Fruit fly (Drosophila melanogaster) whole organism, prepupa: ENCODE results near the gene CG14052.

Experiments
- Blimp-1 ChIP-seq: fragments of 200-800 bp; sonication (Bioruptor generic); optimal IDR thresholded peaks from 3 replicates; lab custom pipeline; 2017; ENCODE audit warnings: missing biosample characterization, missing genetic modification characterization, mild to moderate bottlenecking, moderate library complexity, missing genetic modification reagents
- CG10631 ChIP-seq: fragments of 200-800 bp; sonication (Bioruptor generic); optimal IDR thresholded peaks from 2 replicates; lab custom pipeline; 2016; ENCODE audit warnings: missing biosample characterization, missing genetic modification characterization
- CG10669 ChIP-seq: fragments of 200-800 bp; sonication (Bioruptor generic); optimal IDR thresholded peaks from 3 replicates; lab custom pipeline; 2018; ENCODE audit warnings: missing biosample characterization, mild to moderate bottlenecking, missing genetic modification characterization, moderate library complexity
- CG11294 ChIP-seq: fragments of 200-800 bp; sonication (Bioruptor generic); IDR thresholded peaks from 2 replicates; pipeline ENCODE4 v1.3.6; 2022; ENCODE audit warnings: missing biosample characterization, missing genetic modification characterization
- CG11902 ChIP-seq: fragments of 200-800 bp; sonication (Bioruptor generic); optimal IDR thresholded peaks from 3 replicates; lab custom pipeline; 2016; ENCODE audit warnings: missing biosample characterization, missing genetic modification characterization
- CG15336 ChIP-seq: fragments of 200-800 bp; sonication (Bioruptor generic); IDR thresholded peaks from 2 replicates; pipeline ENCODE4 v1.3.6; 2022; ENCODE audit warnings: missing biosample characterization, missing genetic modification characterization
- CG1621 ChIP-seq: fragments of 200-800 bp; sonication (Bioruptor generic); optimal IDR thresholded peaks from 3 replicates; lab custom pipeline; 2018; ENCODE audit warnings: missing biosample characterization, mild to moderate bottlenecking, missing genetic modification characterization
- CG3032 ChIP-seq: fragments of 200-800 bp; optimal IDR thresholded peaks from 2 replicates; lab custom pipeline; 2019; ENCODE audit warnings: missing biosample characterization, mild to moderate bottlenecking, missing genetic modification characterization, moderate library complexity
- CG32006 ChIP-seq: fragments of 200-800 bp; sonication (Bioruptor generic); optimal IDR thresholded peaks from 3 replicates; lab custom pipeline; 2017; ENCODE audit warnings: missing biosample characterization, mild to moderate bottlenecking, missing genetic modification characterization
- CG34406 ChIP-seq: fragments of 200-800 bp; sonication (Bioruptor generic); optimal IDR thresholded peaks from 3 replicates; lab custom pipeline; 2016; ENCODE audit warnings: missing biosample characterization, missing genetic modification characterization
- CG3919 ChIP-seq: fragments of 200-800 bp; sonication (Bioruptor generic); optimal IDR thresholded peaks from 3 replicates; lab custom pipeline; 2016; ENCODE audit warnings: missing biosample characterization, missing genetic modification characterization
- CG4318 ChIP-seq: fragments of 200-800 bp; sonication (Bioruptor generic); optimal IDR thresholded peaks from 3 replicates; lab custom pipeline; 2017; ENCODE audit warnings: missing biosample characterization, mild to moderate bottlenecking, missing genetic modification characterization
- CG6163 ChIP-seq: fragments of 200-800 bp; sonication (Bioruptor generic); IDR thresholded peaks from 3 replicates; pipeline ENCODE4 v1.3.6; 2022; ENCODE audit warnings: missing biosample characterization, missing genetic modification characterization
- CG6276 ChIP-seq: fragments of 200-800 bp; sonication (Bioruptor generic); optimal IDR thresholded peaks from 2 replicates; lab custom pipeline; 2017; ENCODE audit warnings: missing biosample characterization, mild to moderate bottlenecking, missing genetic modification characterization
- CG6792 ChIP-seq: fragments of 200-800 bp; sonication (Bioruptor generic); optimal IDR thresholded peaks from 3 replicates; lab custom pipeline; 2016; ENCODE audit warnings: missing biosample characterization, missing genetic modification characterization
- CG6808 ChIP-seq: fragments of 200-800 bp; sonication (Bioruptor generic); optimal IDR thresholded peaks from 3 replicates; lab custom pipeline; 2017; ENCODE audit warnings: missing biosample characterization, missing genetic modification characterization, mild to moderate bottlenecking, moderate library complexity, missing genetic modification reagents
- CG7368 ChIP-seq: fragments of 200-800 bp; sonication (Bioruptor generic); optimal IDR thresholded peaks from 3 replicates; lab custom pipeline; 2016; ENCODE audit warnings: missing biosample characterization, missing genetic modification characterization
- CG8119 ChIP-seq: fragments of 200-800 bp; sonication (Bioruptor generic); IDR thresholded peaks from 3 replicates; pipeline ENCODE4 v1.3.6; 2022; ENCODE audit warnings: missing biosample characterization, missing genetic modification characterization
- CG8319 ChIP-seq: fragments of 200-800 bp; sonication (Bioruptor generic); optimal IDR thresholded peaks from 3 replicates; lab custom pipeline; 2016; ENCODE audit warnings: missing biosample characterization, missing genetic modification characterization
- CG8632 ChIP-seq: fragments of 200-800 bp; sonication (Bioruptor generic); optimal IDR thresholded peaks from 3 replicates; lab custom pipeline; 2016; ENCODE audit warnings: missing biosample characterization, missing genetic modification characterization
- Eip75B ChIP-seq: fragments of 200-800 bp; sonication (Bioruptor generic); optimal IDR thresholded peaks from 3 replicates; lab custom pipeline; 2016; ENCODE audit warnings: missing biosample characterization, missing genetic modification characterization
- Eip78C ChIP-seq: fragments of 200-800 bp; sonication (Bioruptor generic); peaks from one replicate; lab custom pipeline; 2016; ENCODE audit warnings: missing biosample characterization, missing genetic modification characterization
- Eip93F ChIP-seq: fragments of 200-800 bp; sonication (Bioruptor generic); optimal IDR thresholded peaks from 2 replicates; lab custom pipeline; 2016; ENCODE audit warnings: missing biosample characterization, mild to moderate bottlenecking, missing genetic modification characterization
- Ets21C ChIP-seq: fragments of 200-800 bp; sonication (Bioruptor generic); optimal IDR thresholded peaks from 3 replicates; lab custom pipeline; 2016; ENCODE audit warnings: missing biosample characterization, missing genetic modification characterization
- Ets96B ChIP-seq: fragments of 200-800 bp; optimal IDR thresholded peaks from 2 replicates; lab custom pipeline; 2019; ENCODE audit warnings: missing biosample characterization, mild to moderate bottlenecking, missing genetic modification characterization, moderate library complexity
- Gug ChIP-seq: fragments of 200-800 bp; sonication (Bioruptor generic); IDR thresholded peaks from 2 replicates; pipeline ENCODE4 v1.3.6; 2022; ENCODE audit warnings: missing biosample characterization, missing genetic modification characterization
- Hr38 ChIP-seq: sonication (Bioruptor generic); optimal IDR thresholded peaks from 2 replicates; lab custom pipeline; 2016; ENCODE audit warnings: missing biosample characterization, missing genetic modification characterization
- Hr39 ChIP-seq: fragments of 200-800 bp; sonication (Bioruptor generic); optimal IDR thresholded peaks from 2 replicates; lab custom pipeline; 2016; ENCODE audit warnings: missing biosample characterization, missing genetic modification characterization
- Hr4 ChIP-seq: fragments of 200-800 bp; sonication (Bioruptor generic); optimal IDR thresholded peaks from 3 replicates; lab custom pipeline; 2016; ENCODE audit warnings: missing biosample characterization, missing genetic modification characterization
- Lpt ChIP-seq: fragments of 200-800 bp; sonication (Bioruptor generic); optimal IDR thresholded peaks from 3 replicates; lab custom pipeline; 2016; ENCODE audit warnings: missing biosample characterization, missing genetic modification characterization
- Met ChIP-seq: fragments of 200-800 bp; sonication (Bioruptor generic); optimal IDR thresholded peaks from 3 replicates; lab custom pipeline; 2016; ENCODE audit warnings: missing biosample characterization, missing genetic modification characterization
- OdsH ChIP-seq: fragments of 200-800 bp; sonication (Bioruptor generic); optimal IDR thresholded peaks from 3 replicates; lab custom pipeline; 2016; ENCODE audit warnings: missing biosample characterization, missing genetic modification characterization
- Sox102F ChIP-seq: fragments of 200-800 bp; sonication (Bioruptor generic); optimal IDR thresholded peaks from 2 replicates; lab custom pipeline; 2016; ENCODE audit warnings: missing biosample characterization, mild to moderate bottlenecking, missing genetic modification characterization
- Sox14 ChIP-seq: fragments of 200-800 bp; sonication (Bioruptor generic); optimal IDR thresholded peaks from 3 replicates; lab custom pipeline; 2016; ENCODE audit warnings: missing biosample characterization, missing genetic modification characterization
- Sox15 ChIP-seq: fragments of 200-800 bp; sonication (Bioruptor generic); optimal IDR thresholded peaks from 3 replicates; lab custom pipeline; 2016; ENCODE audit warnings: missing biosample characterization, missing genetic modification characterization
- achi ChIP-seq: fragments of 200-800 bp; sonication (Bioruptor generic); optimal IDR thresholded peaks from 3 replicates; lab custom pipeline; 2016; ENCODE audit warnings: missing biosample characterization, missing genetic modification characterization
- acj6 ChIP-seq: fragments of 200-800 bp; sonication (Bioruptor generic); optimal IDR thresholded peaks from 3 replicates; lab custom pipeline; 2016; ENCODE audit warnings: missing biosample characterization, missing genetic modification characterization
- dsx ChIP-seq: fragments of 200-800 bp; optimal IDR thresholded peaks from 3 replicates; lab custom pipeline; 2019; ENCODE audit warnings: missing biosample characterization, mild to moderate bottlenecking, missing genetic modification characterization, moderate library complexity; ENCODE audit not compliant: poor library complexity, severe bottlenecking
- eg ChIP-seq: fragments of 200-800 bp; sonication (Bioruptor generic); IDR thresholded peaks from 3 replicates; pipeline ENCODE4 v1.3.6; 2022; ENCODE audit warnings: missing biosample characterization, missing genetic modification characterization
- esn ChIP-seq: fragments of 200-800 bp; sonication (Bioruptor generic); optimal IDR thresholded peaks from 2 replicates; lab custom pipeline; 2016; ENCODE audit warnings: missing biosample characterization, mild to moderate bottlenecking, missing genetic modification characterization, moderate library complexity
- fd85E ChIP-seq: fragments of 200-800 bp; sonication (Bioruptor generic); optimal IDR thresholded peaks from 3 replicates; lab custom pipeline; 2016; ENCODE audit warnings: missing biosample characterization, missing genetic modification characterization
- fkh ChIP-seq: fragments of 200-800 bp; sonication (Bioruptor generic); optimal IDR thresholded peaks from 3 replicates; lab custom pipeline; 2017; ENCODE audit warnings: missing biosample characterization, mild to moderate bottlenecking, missing genetic modification characterization, moderate library complexity
- lz ChIP-seq: fragments of 200-800 bp; sonication (Bioruptor generic); optimal IDR thresholded peaks from 3 replicates; lab custom pipeline; 2016; ENCODE audit warnings: missing biosample characterization, missing genetic modification characterization
- net ChIP-seq: fragments of 200-800 bp; sonication (Bioruptor generic); optimal IDR thresholded peaks from 3 replicates; lab custom pipeline; 2016; ENCODE audit warnings: missing biosample characterization, missing genetic modification characterization
- pdm3 ChIP-seq: fragments of 200-800 bp; sonication (Bioruptor generic); optimal IDR thresholded peaks from 3 replicates; lab custom pipeline; 2016; ENCODE audit warnings: missing biosample characterization, missing genetic modification characterization
- salr ChIP-seq, 2 experiments: fragments of 200-800 bp; sonication (Bioruptor generic); optimal IDR thresholded peaks; 3 replicates each; lab custom pipeline; 2016 to 2018; ENCODE audit warnings: missing biosample characterization in 2 of 2, missing genetic modification characterization in 2 of 2, mild to moderate bottlenecking in 1 of 2
- spab ChIP-seq: fragments of 200-800 bp; sonication (Bioruptor generic); optimal IDR thresholded peaks from 2 replicates; lab custom pipeline; 2017; ENCODE audit warnings: missing biosample characterization, mild to moderate bottlenecking, missing genetic modification characterization, missing genetic modification reagents
- ss ChIP-seq, 2 experiments: fragments of 200-800 bp; sonication (Bioruptor generic); optimal IDR thresholded peaks; 2 replicates in 1 of 2; 3 replicates in 1 of 2; lab custom pipeline; 2017 to 2018; ENCODE audit warnings: mild to moderate bottlenecking in 2 of 2, missing biosample characterization in 2 of 2, missing genetic modification characterization in 2 of 2, moderate library complexity in 1 of 2
- svp ChIP-seq: fragments of 200-800 bp; sonication (Bioruptor generic); peaks from one replicate; lab custom pipeline; 2016; ENCODE audit warnings: missing biosample characterization, missing genetic modification characterization
- vri ChIP-seq: fragments of 200-800 bp; sonication (Bioruptor generic); optimal IDR thresholded peaks from 3 replicates; lab custom pipeline; 2016; ENCODE audit warnings: missing biosample characterization, mild to moderate bottlenecking, missing genetic modification characterization

The CG14052 gene

DNA sequence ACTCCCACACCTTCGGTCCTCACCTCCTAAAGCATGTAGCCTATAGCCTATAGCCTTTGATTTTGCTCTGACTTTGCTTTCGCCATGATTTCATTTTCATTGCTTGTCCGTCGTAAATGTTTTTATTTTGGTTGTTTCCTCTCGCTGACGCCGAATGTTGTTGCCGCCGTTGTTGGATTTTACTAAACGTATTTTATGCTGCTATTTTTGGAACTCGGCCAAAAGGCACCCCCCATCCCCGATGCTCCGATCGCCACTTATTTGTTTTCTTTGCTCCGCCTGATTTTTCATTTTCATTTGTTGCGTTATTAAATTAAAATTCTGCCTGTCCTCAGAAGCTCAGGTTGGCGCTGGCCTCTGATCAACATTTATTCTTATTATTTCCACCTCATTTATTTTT, 4.3 kb upstream of the CG14052 start:
- TF ChIP-seq CG4318: no peak
- TF ChIP-seq CG34406: no peak
- peak; percentile 23 for TF ChIP-seq net (GFP tag; lab: Kevin White, UChicago)
- no peak for TF ChIP-seq spab (GFP tag; lab: Kevin White, UChicago)

DNA sequence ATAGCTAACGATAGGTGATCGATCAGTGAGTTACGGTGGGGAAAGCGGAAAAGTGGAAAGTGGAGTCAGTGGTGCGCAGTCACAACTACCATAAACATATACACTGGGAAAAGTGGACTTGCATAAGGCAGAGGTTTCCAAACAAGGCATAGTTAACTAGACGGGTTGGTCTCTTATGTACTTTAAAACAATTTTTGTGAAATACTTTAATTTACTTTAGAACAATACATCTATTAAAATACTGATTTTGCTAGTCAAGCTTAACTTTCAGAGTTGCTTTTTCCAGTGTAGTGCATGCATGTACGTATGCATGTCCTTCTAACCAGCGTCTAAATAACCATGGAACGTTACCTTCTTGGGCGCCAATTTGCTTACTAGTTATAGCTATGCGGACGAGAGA, 3.7 kb upstream of the CG14052 start:
- no peak for TF ChIP-seq lz (GFP tag; lab: Kevin White, UChicago)
- peak; percentile 12 for TF ChIP-seq CG3032
- peak; percentile 75 for TF ChIP-seq Eip78C
- TF ChIP-seq CG6792 (GFP tag; lab: Kevin White, UChicago): no peak
- TF ChIP-seq Hr4 (GFP tag; lab: Kevin White, UChicago): peak; percentile 74
- no peak for TF ChIP-seq net (GFP tag; lab: Kevin White, UChicago)
- no peak for TF ChIP-seq Eip75B
- peak; percentile 54; the same call in 2 of the 3 replicates for TF ChIP-seq eg (GFP tag; lab: Robert Waterston, UW)
- TF ChIP-seq CG7368 (GFP tag; lab: Kevin White, UChicago): no peak
- no peak for TF ChIP-seq Sox15
- no peak for TF ChIP-seq Blimp-1 (GFP tag; lab: Kevin White, UChicago)
- TF ChIP-seq salr (GFP tag; optimal IDR thresholded peaks at IDR 0.05; lab: Kevin White, UChicago): peak in 1 of 2 experiments; percentile 2
- TF ChIP-seq CG11902 (GFP tag; lab: Kevin White, UChicago): no peak
- peak; percentile 38 for TF ChIP-seq CG3919 (GFP tag; lab: Kevin White, UChicago)
- no peak for TF ChIP-seq Hr38
- TF ChIP-seq CG6808 (GFP tag; lab: Kevin White, UChicago): peak; percentile 6
- peak; percentile 43 for TF ChIP-seq OdsH
- TF ChIP-seq CG11294 (GFP tag; lab: Robert Waterston, UW): no peak
- no peak for TF ChIP-seq pdm3 (GFP tag; lab: Kevin White, UChicago)
- peak; percentile 55 for TF ChIP-seq CG4318
- no peak for TF ChIP-seq CG1621 (tag; lab: Kevin White, UChicago)
- no peak for TF ChIP-seq dsx (GFP tag; lab: Kevin White, UChicago)
- peak; percentile 45; the same call in 2 of the 3 replicates for TF ChIP-seq CG8119
- TF ChIP-seq Sox102F: no peak
- no peak for TF ChIP-seq vri (GFP tag; lab: Kevin White, UChicago)
- no peak for TF ChIP-seq Met
- peak; percentile 66 for TF ChIP-seq svp (GFP tag; lab: Kevin White, UChicago)
- TF ChIP-seq CG8632: no peak
- peak; percentile 5 for TF ChIP-seq Ets96B (tag; lab: Kevin White, UChicago)
- TF ChIP-seq CG15336 (GFP tag; lab: Robert Waterston, UW): peak; percentile 57
- no peak for TF ChIP-seq Gug
- no peak for TF ChIP-seq CG8319 (GFP tag; lab: Kevin White, UChicago)
- no peak for TF ChIP-seq fd85E (GFP tag; lab: Kevin White, UChicago)
- peak; percentile 15 for TF ChIP-seq CG6276 (GFP tag; lab: Kevin White, UChicago)
- TF ChIP-seq CG6163 (GFP tag; lab: Robert Waterston, UW): peak; percentile 58; the same call in 2 of the 3 replicates
- TF ChIP-seq CG32006 (GFP tag; lab: Kevin White, UChicago): peak; percentile 76
- TF ChIP-seq CG34406: no peak
- peak; percentile 23 for TF ChIP-seq achi
- TF ChIP-seq acj6 (GFP tag; lab: Kevin White, UChicago): peak; percentile 16
- TF ChIP-seq Ets21C (GFP tag; lab: Kevin White, UChicago): no peak
- TF ChIP-seq ss (GFP tag; optimal IDR thresholded peaks at IDR 0.05; lab: Kevin White, UChicago): no peak
- TF ChIP-seq Hr39: no peak
- no peak for TF ChIP-seq Eip93F (GFP tag; lab: Kevin White, UChicago)
- peak; percentile 9 for TF ChIP-seq CG10631
- peak; percentile 20 for TF ChIP-seq Lpt
- peak; percentile 5 for TF ChIP-seq CG10669
- TF ChIP-seq spab (GFP tag; lab: Kevin White, UChicago): no peak
- TF ChIP-seq esn (GFP tag; lab: Kevin White, UChicago): peak; percentile 15
- peak; percentile 3 for TF ChIP-seq Sox14 (GFP tag; lab: Kevin White, UChicago)
- TF ChIP-seq fkh (GFP tag; lab: Kevin White, UChicago): no peak
